Worm (Caenorhabditis elegans) whole organism, L3 larva: ENCODE results near the gene C28D4.18.

Experiments
- nhr-237 ChIP-seq: fragments of 150-350 bp; optimal IDR thresholded peaks from 2 replicates; lab custom pipeline; 2014; ENCODE audit warnings: missing biosample characterization, missing genetic modification characterization
- pha-4 ChIP-seq: fragments of 150-350 bp; optimal IDR thresholded peaks from 2 replicates; lab custom pipeline; 2014; ENCODE audit warnings: missing biosample characterization, missing genetic modification reagents, missing genetic modification characterization
- unc-39 ChIP-seq: sonication (generic microtip); optimal IDR thresholded peaks from 4 replicates; lab custom pipeline; 2017; ENCODE audit warnings: missing biosample characterization, missing genetic modification characterization
- unc-62 ChIP-seq: fragments of 150-350 bp; sonication (generic microtip); optimal IDR thresholded peaks from 4 replicates; lab custom pipeline; 2014; ENCODE audit warnings: missing biosample characterization, missing genetic modification reagents, missing genetic modification characterization

ce11 chrIV:9723185-9723584 is 1.9 kb upstream of the C28D4.18 start:
- TF ChIP-seq unc-62, result no peak
- no peak for TF ChIP-seq pha-4
- TF ChIP-seq nhr-237 (tag; lab: Kevin White, UChicago), result no peak
- TF ChIP-seq unc-39 (tag; lab: Kevin White, UChicago), result no peak
